Worm (Caenorhabditis elegans): ENCODE results near the gene dpl-1.

Gene dpl-1

ce11 chrII:9131363-9131762 is 38.3 kb upstream of the dpl-1 start, which contains the start of gene C16D2.1:
TSS of gene C16D2.1 (plus strand) at chrII:9131663.
- TF ChIP-seq dox-1 (GFP tag; IDR thresholded peaks at IDR 0.05) (no peak), F49E8.2 (tag; optimal IDR thresholded peaks at IDR 0.05; ENCODE audit: insufficient read depth) (no peak), C06A6.2 (GFP tag; conservative IDR thresholded peaks at IDR 0.05) (no peak), B0261.1 (tag; optimal IDR thresholded peaks at IDR 0.05) (no peak)

DNA sequence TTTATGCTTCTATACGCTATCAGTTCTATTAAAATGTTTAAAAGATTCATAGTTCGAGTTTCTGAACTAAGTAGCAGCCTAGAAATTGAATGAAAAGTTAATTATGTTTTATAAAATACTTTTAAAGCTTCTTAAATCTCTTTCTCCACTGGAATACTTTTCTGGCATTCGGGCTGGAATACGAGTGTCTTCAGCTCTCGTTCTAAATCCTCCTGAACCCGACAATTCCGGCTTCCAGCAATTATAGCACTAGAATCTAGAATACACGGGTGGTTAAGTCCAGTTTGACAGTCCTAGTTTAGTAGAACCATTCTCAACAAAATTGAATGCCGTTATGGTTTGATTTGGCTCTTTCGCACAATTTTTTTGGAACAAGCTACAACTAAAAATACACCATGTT is 37.4 kb upstream of the dpl-1 start:
- TF ChIP-seq Y53G8AR.9 (GFP tag; conservative IDR thresholded peaks at IDR 0.05): no peak
- TF ChIP-seq gei-17 (GFP tag; optimal IDR thresholded peaks at IDR 0.05): no peak
- TF ChIP-seq nhr-179 (tag; optimal IDR thresholded peaks at IDR 0.05): no peak
- no peak for TF ChIP-seq snpc-1.3 (tag; optimal IDR thresholded peaks at IDR 0.05; ENCODE audit: insufficient read depth)
- TF ChIP-seq chd-7 (tag; optimal IDR thresholded peaks at IDR 0.05): peak; percentile 38

ce11 chrII:9135878-9136277 is 33.8 kb upstream of the dpl-1 start, which contains the start of gene nlp-78:
TSS of gene nlp-78 (plus strand) at chrII:9136178.
- no peak for TF ChIP-seq nfyb-1 (GFP tag; IDR thresholded peaks at IDR 0.05)

DNA sequence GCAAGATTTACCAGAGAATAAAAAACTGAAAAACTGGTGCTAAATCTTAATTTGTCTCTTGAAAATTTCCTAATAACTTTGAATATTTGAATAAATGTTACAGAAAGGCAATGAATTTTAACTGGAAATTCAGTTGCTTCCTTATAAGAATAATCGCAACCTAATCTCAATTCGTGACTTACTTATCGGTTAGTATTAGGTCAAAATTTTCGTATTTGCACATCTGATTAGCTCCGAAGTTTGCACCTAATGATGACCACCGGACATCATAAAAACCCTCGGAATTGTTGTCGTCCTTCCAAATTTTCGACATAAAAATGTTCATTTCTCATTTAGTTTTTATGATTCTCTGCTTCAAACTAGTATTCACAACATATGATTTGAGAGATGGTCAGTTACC is 31.9 kb upstream of the dpl-1 start, which contains the start of gene C16D2.3:
TSS of gene C16D2.3 (plus strand) at position 301 of the 400 bp plus-strand sequence.
- TF ChIP-seq lin-35 (GFP tag; optimal IDR thresholded peaks at IDR 0.05) (no peak), Y53G8AR.9 (GFP tag; conservative IDR thresholded peaks at IDR 0.05) (no peak), Y53F4B.3 (GFP tag; IDR thresholded peaks at IDR 0.05) (no peak), sea-2 (GFP tag; IDR thresholded peaks at IDR 0.05) (no peak), F49E8.2 (tag; optimal IDR thresholded peaks at IDR 0.05; ENCODE audit: insufficient read depth) (no peak), tbp1 (GFP tag; optimal IDR thresholded peaks at IDR 0.05) (no peak), hrde-1 (tag; optimal IDR thresholded peaks at IDR 0.05; ENCODE audit: borderline replicate concordance) (no peak), repo-1 (tag; optimal IDR thresholded peaks at IDR 0.05) (no peak), ets-4 (GFP tag; optimal IDR thresholded peaks at IDR 0.05) (no peak), dpff-1 (tag; optimal IDR thresholded peaks at IDR 0.05) (no peak), him-1 (tag; optimal IDR thresholded peaks at IDR 0.05) (no peak)

DNA sequence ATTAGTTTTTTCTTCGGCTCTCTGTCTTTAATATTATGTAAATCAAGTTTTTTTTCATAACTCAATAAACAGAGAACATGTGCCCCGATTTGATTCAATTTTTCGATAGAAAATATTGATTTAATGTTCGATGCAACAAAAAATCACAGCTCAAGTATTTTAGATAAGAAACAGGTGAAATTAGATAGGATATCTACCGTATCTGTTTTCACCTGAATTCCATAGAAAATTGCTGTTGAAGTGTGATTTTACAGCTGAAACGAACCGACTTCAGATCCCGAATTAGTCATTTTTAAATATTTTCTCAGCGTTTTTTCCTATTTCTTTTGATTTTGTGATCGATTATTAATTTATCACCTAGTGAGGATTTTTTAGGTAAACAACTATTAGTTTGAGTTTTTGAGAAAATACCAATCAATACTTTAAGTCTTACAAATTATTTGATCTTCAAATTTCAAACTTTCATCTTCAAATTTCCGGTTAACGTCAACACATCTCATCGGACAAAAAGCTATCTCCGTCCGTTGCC is 30.5 kb upstream of the dpl-1 start, which contains the start of gene Y9C2UA.1:
TSS of gene Y9C2UA.1 (plus strand) at position 479 of the 529 bp plus-strand sequence.
- TF ChIP-seq bed-2 (GFP tag; IDR thresholded peaks at IDR 0.05): no peak
- TF ChIP-seq cebp-1 (GFP tag; IDR thresholded peaks at IDR 0.05): no peak
- TF ChIP-seq cebp-1 (tag; optimal IDR thresholded peaks at IDR 0.05): no peak
- no peak for TF ChIP-seq chd-7 (tag; optimal IDR thresholded peaks at IDR 0.05)
- no peak for TF ChIP-seq aptf-3 (GFP tag; IDR thresholded peaks at IDR 0.05)
- no peak for TF ChIP-seq T26A5.8 (tag; optimal IDR thresholded peaks at IDR 0.05)

ce11 chrII:9141110-9141509 is 28.6 kb upstream of the dpl-1 start:
- no peak for TF ChIP-seq F39B2.1 (GFP tag; IDR thresholded peaks at IDR 0.05)
- TF ChIP-seq Y56A3A.18 (GFP tag; IDR thresholded peaks at IDR 0.05): no peak
- no peak for TF ChIP-seq dox-1 (GFP tag; IDR thresholded peaks at IDR 0.05)
- no peak for TF ChIP-seq ceh-79 (tag; optimal IDR thresholded peaks at IDR 0.05)
- no peak for TF ChIP-seq ceh-91 (GFP tag; IDR thresholded peaks at IDR 0.05)
- no peak for TF ChIP-seq zim-3 (tag; optimal IDR thresholded peaks at IDR 0.05)
- no peak for TF ChIP-seq mxl-1 (tag; optimal IDR thresholded peaks at IDR 0.05)
- no peak for TF ChIP-seq sea-2 (GFP tag; IDR thresholded peaks at IDR 0.05)
- no peak for TF ChIP-seq rpc-1 (optimal IDR thresholded peaks at IDR 0.05)
- TF ChIP-seq rpc-1 (tag; optimal IDR thresholded peaks at IDR 0.05): no peak
- TF ChIP-seq nfyb-1 (GFP tag; IDR thresholded peaks at IDR 0.05): no peak
- TF ChIP-seq attf-6 (GFP tag; IDR thresholded peaks at IDR 0.05): no peak
- TF ChIP-seq egl-44 (GFP tag; IDR thresholded peaks at IDR 0.05): no peak
- TF ChIP-seq lin-40 (tag; optimal IDR thresholded peaks at IDR 0.05): no peak
- TF ChIP-seq ccch-3 (GFP tag; optimal IDR thresholded peaks at IDR 0.05): no peak
- TF ChIP-seq B0336.3 (GFP tag; IDR thresholded peaks at IDR 0.05): no peak
- no peak for TF ChIP-seq let-526 (GFP tag; IDR thresholded peaks at IDR 0.05)
- no peak for TF ChIP-seq nhr-179 (tag; optimal IDR thresholded peaks at IDR 0.05)
- TF ChIP-seq snpc-3.4 (tag; optimal IDR thresholded peaks at IDR 0.05): no peak
- TF ChIP-seq die-1 (tag; optimal IDR thresholded peaks at IDR 0.05): no peak

Data from whole organism, young adult.